Fruit fly (Drosophila melanogaster): Measurements from ENCODE around the gene Fit1.

DNA sequence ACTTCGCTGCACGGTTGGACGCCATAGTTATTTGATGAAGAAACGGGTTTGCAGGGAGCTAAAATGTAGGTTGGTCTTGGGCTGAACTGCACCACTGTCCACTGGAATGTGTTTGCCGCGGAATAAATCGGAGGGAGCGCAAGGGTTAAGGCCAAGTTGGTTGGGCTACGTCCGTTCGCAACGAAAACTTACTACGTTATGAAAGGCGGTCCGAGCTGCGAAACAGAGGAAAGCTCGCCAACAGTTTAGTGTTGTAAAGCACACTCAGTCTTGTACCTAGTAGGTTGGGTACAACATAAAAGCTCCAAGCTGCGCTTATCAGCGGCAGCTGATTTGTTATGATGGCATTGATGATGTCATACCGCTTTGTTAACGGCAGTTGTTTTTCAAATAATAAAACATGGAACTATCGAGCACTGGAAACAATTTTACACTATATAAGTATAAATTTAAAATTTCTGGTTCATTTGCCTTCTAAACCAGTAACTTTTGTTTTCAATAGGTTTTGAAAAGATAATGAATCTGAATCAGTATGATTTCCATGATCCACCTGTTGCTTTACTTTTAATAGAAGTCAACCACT, 18.9 kb downstream of the Fit1 start, which contains the start of gene Chd64:
- TF ChIP-seq psq (optimal IDR thresholded peaks at IDR 0.05) (no peak), pan (optimal IDR thresholded peaks at IDR 0.05) (no peak)

Data from whole organism.